Worm (Caenorhabditis elegans) whole organism, young adult: ENCODE results near the gene gur-3.

ENCODE experiments used
- B0035.1 ChIP-seq: sonication (generic microtip); optimal IDR thresholded peaks from 2 replicates; lab custom pipeline; 2016; ENCODE audit warnings: missing genetic modification characterization, mild to moderate bottlenecking, missing compliant biosample characterization, missing genotype, missing genetic modification reagents
- F22D6.2 ChIP-seq: sonication (generic microtip); optimal IDR thresholded peaks from 2 replicates; lab custom pipeline; 2016; ENCODE audit warnings: mild to moderate bottlenecking, missing genetic modification characterization, missing compliant biosample characterization
- F33H1.4 ChIP-seq: fragments of 200-800 bp; sonication (Bioruptor generic); IDR thresholded peaks from 2 replicates; pipeline ENCODE4 v1.3.6; 2022; ENCODE audit warnings: missing genetic modification reagents, missing genetic modification characterization, missing compliant biosample characterization
- F49E8.2 ChIP-seq: sonication (generic microtip); optimal IDR thresholded peaks from 3 replicates; lab custom pipeline; 2017; ENCODE audit warnings: missing genetic modification characterization, mild to moderate bottlenecking, missing compliant biosample characterization, antibody characterized with exemption, moderate library complexity; ENCODE audit not compliant: insufficient read depth
- F57C9.4 ChIP-seq: sonication (generic microtip); optimal IDR thresholded peaks from 2 replicates; lab custom pipeline; 2017; ENCODE audit warnings: mild to moderate bottlenecking, missing genetic modification characterization, missing compliant biosample characterization
- K12H6.12 ChIP-seq: fragments of 200-800 bp; sonication (Bioruptor generic); optimal IDR thresholded peaks from 2 replicates; lab custom pipeline; 2018; ENCODE audit warnings: mild to moderate bottlenecking, missing genetic modification characterization, missing compliant biosample characterization
- ZK185.1 ChIP-seq: sonication (generic microtip); optimal IDR thresholded peaks from 2 replicates; lab custom pipeline; 2016; ENCODE audit warnings: mild to moderate bottlenecking, missing genetic modification characterization, missing compliant biosample characterization; ENCODE audit not compliant: poor library complexity, severe bottlenecking
- akir-1 ChIP-seq: fragments of 200-800 bp; sonication (Bioruptor generic); optimal IDR thresholded peaks from 2 replicates; lab custom pipeline; 2018; ENCODE audit warnings: mild to moderate bottlenecking, missing genetic modification characterization, moderate library complexity, missing compliant biosample characterization
- aptf-3 ChIP-seq: fragments of 200-800 bp; sonication (Bioruptor generic); IDR thresholded peaks from 2 replicates; pipeline ENCODE4 v1.3.6; 2022; ENCODE audit warnings: missing genetic modification characterization, missing compliant biosample characterization
- attf-3 ChIP-seq: fragments of 200-800 bp; sonication (Bioruptor generic); conservative IDR thresholded peaks from 2 replicates; pipeline ENCODE4 v1.3.6; 2022; ENCODE audit warnings: missing genetic modification reagents, missing genetic modification characterization, missing compliant biosample characterization
- attf-5 ChIP-seq: fragments of 200-800 bp; sonication (Bioruptor generic); optimal IDR thresholded peaks from 2 replicates; lab custom pipeline; 2018; ENCODE audit warnings: mild to moderate bottlenecking, missing genetic modification characterization, missing compliant biosample characterization
- bed-1 ChIP-seq: fragments of 200-800 bp; sonication (Bioruptor generic); IDR thresholded peaks from 2 replicates; pipeline ENCODE4 v1.3.6; 2022; ENCODE audit warnings: missing genetic modification reagents, missing genetic modification characterization, missing compliant biosample characterization
- cebp-1 ChIP-seq, 2 experiments: fragments of 200-800 bp in 1 of 2; sonication (Bioruptor generic) in 1 of 2; sonication (generic microtip) in 1 of 2; IDR thresholded peaks in 1 of 2; optimal IDR thresholded peaks in 1 of 2; 2 replicates each; pipeline versions ENCODE4 v1.3.6 to Lab custom; 2017 to 2022; ENCODE audit warnings: missing compliant biosample characterization in 2 of 2, missing genetic modification characterization in 2 of 2, mild to moderate bottlenecking in 1 of 2, missing genetic modification reagents in 1 of 2, moderate library complexity in 1 of 2
- ceh-100 ChIP-seq: fragments of 200-800 bp; sonication (Bioruptor generic); IDR thresholded peaks from 2 replicates; pipeline ENCODE4 v1.3.6; 2022; ENCODE audit warnings: missing genetic modification reagents, missing genetic modification characterization, missing compliant biosample characterization
- ceh-27 ChIP-seq: fragments of 200-800 bp; sonication (Bioruptor generic); optimal IDR thresholded peaks from 2 replicates; lab custom pipeline; 2018; ENCODE audit warnings: mild to moderate bottlenecking, missing genetic modification characterization, moderate library complexity, missing compliant biosample characterization
- ceh-91 ChIP-seq: fragments of 200-800 bp; sonication (Bioruptor generic); IDR thresholded peaks from 2 replicates; pipeline ENCODE4 v1.3.6; 2022; ENCODE audit warnings: missing genetic modification reagents, missing genetic modification characterization, missing compliant biosample characterization
- chd-7 ChIP-seq: sonication (generic microtip); optimal IDR thresholded peaks from 2 replicates; lab custom pipeline; 2016; ENCODE audit warnings: mild to moderate bottlenecking, missing genetic modification characterization, moderate library complexity, missing compliant biosample characterization
- die-1 ChIP-seq: sonication (generic microtip); optimal IDR thresholded peaks from 2 replicates; lab custom pipeline; 2016; ENCODE audit warnings: missing genotype, mild to moderate bottlenecking, missing genetic modification characterization, missing compliant biosample characterization
- dox-1 ChIP-seq: fragments of 200-800 bp; sonication (Bioruptor generic); IDR thresholded peaks from 2 replicates; pipeline ENCODE4 v1.3.6; 2022; ENCODE audit warnings: missing genetic modification reagents, missing genetic modification characterization, missing compliant biosample characterization
- dpff-1 ChIP-seq: sonication (generic microtip); optimal IDR thresholded peaks from 2 replicates; lab custom pipeline; 2017; ENCODE audit warnings: mild to moderate bottlenecking, missing genetic modification characterization, missing compliant biosample characterization
- hlh-12 ChIP-seq: sonication (generic microtip); optimal IDR thresholded peaks from 2 replicates; lab custom pipeline; 2016; ENCODE audit warnings: missing genetic modification characterization, missing compliant biosample characterization
- lir-1 ChIP-seq: fragments of 200-800 bp; sonication (Bioruptor generic); conservative IDR thresholded peaks from 2 replicates; pipeline ENCODE4 v1.3.6; 2022; ENCODE audit warnings: missing genetic modification reagents, missing genetic modification characterization, missing compliant biosample characterization
- lsl-1 ChIP-seq: fragments of 200-800 bp; sonication (Bioruptor generic); optimal IDR thresholded peaks from 2 replicates; lab custom pipeline; 2018; ENCODE audit warnings: mild to moderate bottlenecking, missing genetic modification characterization, moderate library complexity, missing compliant biosample characterization
- madf-3 ChIP-seq: fragments of 200-800 bp; sonication (Bioruptor generic); IDR thresholded peaks from 2 replicates; pipeline ENCODE4 v1.3.6; 2022; ENCODE audit warnings: missing genetic modification reagents, missing genetic modification characterization, missing compliant biosample characterization
- madf-6 ChIP-seq: fragments of 200-800 bp; sonication (Bioruptor generic); IDR thresholded peaks from 2 replicates; pipeline ENCODE4 v1.3.6; 2022; ENCODE audit warnings: missing genetic modification reagents, missing genetic modification characterization, missing compliant biosample characterization
- mes-4 ChIP-seq: sonication (generic microtip); optimal IDR thresholded peaks from 2 replicates; lab custom pipeline; 2016; ENCODE audit warnings: missing genotype, missing genetic modification characterization, missing compliant biosample characterization
- nfya-2 ChIP-seq: fragments of 200-800 bp; sonication (Bioruptor generic); IDR thresholded peaks from 2 replicates; pipeline ENCODE4 v1.3.6; 2022; ENCODE audit warnings: missing genetic modification reagents, missing genetic modification characterization, missing compliant biosample characterization
- nfyb-1 ChIP-seq: fragments of 200-800 bp; sonication (Bioruptor generic); IDR thresholded peaks from 2 replicates; pipeline ENCODE4 v1.3.6; 2022; ENCODE audit warnings: missing genetic modification reagents, missing genetic modification characterization, missing compliant biosample characterization
- nhr-179 ChIP-seq: sonication (generic microtip); optimal IDR thresholded peaks from 2 replicates; lab custom pipeline; 2016; ENCODE audit warnings: mild to moderate bottlenecking, missing genetic modification characterization, missing compliant biosample characterization
- nhr-80 ChIP-seq: sonication (generic microtip); optimal IDR thresholded peaks from 2 replicates; lab custom pipeline; 2016; ENCODE audit warnings: missing genetic modification characterization, missing compliant biosample characterization
- nhr-90 ChIP-seq: sonication (generic microtip); optimal IDR thresholded peaks from 2 replicates; lab custom pipeline; 2016; ENCODE audit warnings: missing genotype, mild to moderate bottlenecking, missing genetic modification characterization, missing compliant biosample characterization
- rcor-1 ChIP-seq: fragments of 200-800 bp; sonication (Bioruptor generic); IDR thresholded peaks from 2 replicates; pipeline ENCODE4 v1.3.6; 2022; ENCODE audit warnings: missing genetic modification reagents, missing genetic modification characterization, missing compliant biosample characterization
- repo-1 ChIP-seq: sonication (generic microtip); optimal IDR thresholded peaks from 2 replicates; lab custom pipeline; 2017; ENCODE audit warnings: mild to moderate bottlenecking, missing genetic modification characterization, missing compliant biosample characterization
- sdz-38 ChIP-seq: sonication (generic microtip); optimal IDR thresholded peaks from 2 replicates; lab custom pipeline; 2016; ENCODE audit warnings: missing genotype, missing genetic modification characterization, missing compliant biosample characterization
- snpc-3.4 ChIP-seq: sonication (generic microtip); optimal IDR thresholded peaks from 2 replicates; lab custom pipeline; 2017; ENCODE audit warnings: missing genetic modification characterization, mild to moderate bottlenecking, missing compliant biosample characterization, antibody characterized with exemption, moderate library complexity, missing genotype, missing genetic modification reagents
- snpc-4 ChIP-seq, 5 experiments: fragments of 150-350 bp in 1 of 5; sonication (generic microtip) in 4 of 5; optimal IDR thresholded peaks; 2 replicates each; lab custom pipeline; 2014 to 2018; ENCODE audit warnings: missing genetic modification characterization in 5 of 5, missing biosample characterization in 3 of 5, antibody characterized with exemption in 2 of 5, mild to moderate bottlenecking in 2 of 5, missing compliant biosample characterization in 2 of 5, missing genotype in 2 of 5, moderate library complexity in 2 of 5, missing genetic modification reagents in 1 of 5
- sptf-2 ChIP-seq: fragments of 200-800 bp; sonication (Bioruptor generic); optimal IDR thresholded peaks from 2 replicates; lab custom pipeline; 2018; ENCODE audit warnings: mild to moderate bottlenecking, missing genetic modification characterization, missing compliant biosample characterization
- tbp1 ChIP-seq: fragments of 200-800 bp; sonication (Bioruptor generic); optimal IDR thresholded peaks from 2 replicates; lab custom pipeline; 2018; ENCODE audit warnings: mild to moderate bottlenecking, missing genetic modification characterization, missing compliant biosample characterization
- tlf-1 ChIP-seq: fragments of 200-800 bp; sonication (Bioruptor generic); optimal IDR thresholded peaks from 2 replicates; lab custom pipeline; 2018; ENCODE audit warnings: mild to moderate bottlenecking, missing genetic modification characterization, missing compliant biosample characterization
- zfh-2 ChIP-seq: fragments of 200-800 bp; sonication (Bioruptor generic); conservative IDR thresholded peaks from 2 replicates; pipeline ENCODE4 v1.3.6; 2022; ENCODE audit warnings: missing genetic modification reagents, missing genetic modification characterization, missing compliant biosample characterization
- zim-3 ChIP-seq: sonication (generic microtip); optimal IDR thresholded peaks from 2 replicates; lab custom pipeline; 2017; ENCODE audit warnings: mild to moderate bottlenecking, missing genetic modification characterization, moderate library complexity, missing compliant biosample characterization
- ztf-18 ChIP-seq: sonication (generic microtip); optimal IDR thresholded peaks from 2 replicates; lab custom pipeline; 2016; ENCODE audit warnings: missing genotype, mild to moderate bottlenecking, missing genetic modification characterization, missing compliant biosample characterization
- ztf-28 ChIP-seq: fragments of 200-800 bp; sonication (Bioruptor generic); IDR thresholded peaks from 2 replicates; pipeline ENCODE4 v1.3.6; 2022; ENCODE audit warnings: missing genetic modification reagents, missing genetic modification characterization, missing compliant biosample characterization
- ztf-3 ChIP-seq: fragments of 200-800 bp; sonication (Bioruptor generic); optimal IDR thresholded peaks from 2 replicates; lab custom pipeline; 2018; ENCODE audit warnings: mild to moderate bottlenecking, missing genetic modification characterization, missing compliant biosample characterization

gur-3 gene

ce11 chrX:10377663-10378062 is 28.4 kb downstream of the gur-3 start (continued):
- no peak for TF ChIP-seq dpff-1
- TF ChIP-seq mes-4 (tag; lab: Kevin White, UChicago) = no peak
- TF ChIP-seq ceh-27 (GFP tag; lab: Kevin White, UChicago) = no peak
- no peak for TF ChIP-seq ceh-91 (GFP tag; lab: Robert Waterston, UW)
- TF ChIP-seq attf-3 (GFP tag; lab: Robert Waterston, UW) = no peak
- peak; percentile 65 for TF ChIP-seq nhr-80
- no peak for TF ChIP-seq repo-1 (tag; lab: Kevin White, UChicago)
- TF ChIP-seq madf-6 = no peak
- peak; percentile 93 for TF ChIP-seq ztf-18 (tag; lab: Kevin White, UChicago)
- TF ChIP-seq snpc-4 (GFP tag; optimal IDR thresholded peaks at IDR 0.05; lab: Kevin White, UChicago) = no peak
- no peak for TF ChIP-seq snpc-4 (tag; optimal IDR thresholded peaks at IDR 0.05; lab: Kevin White, UChicago)
- TF ChIP-seq F22D6.2 (tag; lab: Kevin White, UChicago) = peak; percentile 33
- no peak for TF ChIP-seq bed-1 (GFP tag; lab: Robert Waterston, UW)
- no peak for TF ChIP-seq nfya-2
- TF ChIP-seq rcor-1 = peak; percentile 45; the same call in 1 of the 2 replicates
- no peak for TF ChIP-seq aptf-3 (GFP tag; lab: Robert Waterston, UW)

- no peak for TF ChIP-seq ztf-28 (GFP tag; lab: Robert Waterston, UW)
- TF ChIP-seq lsl-1 = no peak
- no peak for TF ChIP-seq dox-1 (GFP tag; lab: Robert Waterston, UW)
- TF ChIP-seq lir-1 (GFP tag; lab: Robert Waterston, UW) = no peak
- TF ChIP-seq F57C9.4 (tag; lab: Kevin White, UChicago) = no peak
These were observed 29.1 kb downstream of the gur-3 start for ce11 chrX:10376989-10377388.

DNA sequence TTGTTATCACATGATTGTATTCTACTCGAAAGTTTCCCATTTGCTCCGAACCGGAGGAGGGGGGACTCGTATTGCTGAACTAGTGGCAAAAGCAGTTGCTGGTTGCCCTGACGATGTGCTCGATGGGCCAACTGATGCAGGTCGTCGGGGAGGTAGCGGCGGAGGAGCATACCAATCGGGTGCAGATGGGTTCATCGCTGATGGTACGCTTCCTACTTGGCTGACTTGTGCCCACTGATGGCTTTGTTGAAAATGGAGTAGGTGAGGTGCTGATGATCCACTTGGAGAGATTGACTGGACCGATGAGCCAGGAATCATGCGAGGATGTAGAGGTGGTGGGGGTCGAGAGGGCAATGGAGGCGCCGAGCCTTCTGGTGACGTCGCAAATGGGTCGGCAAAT is 32.5 kb downstream of the gur-3 start:
- peak; percentile 77 for TF ChIP-seq zfh-2
- no peak for TF ChIP-seq sptf-2 (GFP tag; lab: Kevin White, UChicago)
- no peak for TF ChIP-seq akir-1 (GFP tag; lab: Kevin White, UChicago)
- TF ChIP-seq tlf-1 (GFP tag; lab: Kevin White, UChicago) = no peak
- TF ChIP-seq madf-3 (GFP tag; lab: Robert Waterston, UW) = 0 out of 2 replicates have a peak, but pooled peaks have one; percentile 58
- no peak for TF ChIP-seq F33H1.4 (GFP tag; lab: Robert Waterston, UW)

- TF ChIP-seq snpc-3.4 (tag; lab: Kevin White, UChicago) = no peak
- TF ChIP-seq K12H6.12 (tag; lab: Kevin White, UChicago) = peak; percentile 5
- TF ChIP-seq ztf-3 (GFP tag; lab: Kevin White, UChicago) = no peak
- no peak for TF ChIP-seq tbp1
- no peak for TF ChIP-seq sdz-38
- no peak for TF ChIP-seq attf-5 (GFP tag; lab: Kevin White, UChicago)
- TF ChIP-seq nfyb-1 = 0 out of 2 replicates have a peak, but pooled peaks have one; percentile 18
- TF ChIP-seq ceh-100 (GFP tag; lab: Robert Waterston, UW) = no peak
- no peak for TF ChIP-seq B0035.1
- no peak for TF ChIP-seq zim-3 (tag; lab: Kevin White, UChicago)
- TF ChIP-seq zfh-2 = peak; percentile 41; the same call in 1 of the 2 replicates
- TF ChIP-seq hlh-12 = no peak
- TF ChIP-seq repo-1 (tag; lab: Kevin White, UChicago) = no peak
- TF ChIP-seq F49E8.2 = no peak
- TF ChIP-seq ZK185.1 (tag; lab: Kevin White, UChicago) = no peak
- TF ChIP-seq die-1 (tag; lab: Kevin White, UChicago) = no peak
- no peak for TF ChIP-seq cebp-1 (GFP tag; IDR thresholded peaks at IDR 0.05; lab: Robert Waterston, UW)
- TF ChIP-seq cebp-1 (tag; optimal IDR thresholded peaks at IDR 0.05; lab: Kevin White, UChicago) = peak; percentile 27
- no peak for TF ChIP-seq nhr-80
- TF ChIP-seq chd-7 (tag; lab: Kevin White, UChicago) = no peak
- no peak for TF ChIP-seq nhr-90 (tag; lab: Kevin White, UChicago)
- TF ChIP-seq nhr-179 (tag; lab: Kevin White, UChicago) = no peak
These were observed 33.5 kb downstream of the gur-3 start, which contains the start of gene Y49A10A.2 for ce11 chrX:10372556-10372955. TSS of gene Y49A10A.2 (minus strand) at chrX:10372664.
